Worm (Caenorhabditis elegans): ENCODE results near the gene ttr-36.
A peak's percentile ranks its signal among the peaks of the same experiment; 100 is the strongest.

- TF ChIP-seq sdc-2 (tag; optimal IDR thresholded peaks at IDR 0.05): no peak
- no peak for TF ChIP-seq C38D4.7 (GFP tag; optimal IDR thresholded peaks at IDR 0.05)
- TF ChIP-seq nhr-11 (tag; optimal IDR thresholded peaks at IDR 0.05): no peak
- no peak for TF ChIP-seq ama-1 (optimal IDR thresholded peaks at IDR 0.05)
- TF ChIP-seq pha-4 (tag; optimal IDR thresholded peaks at IDR 0.05): no peak
- TF ChIP-seq sox-2 (GFP tag; IDR thresholded peaks at IDR 0.05): no peak
- peak; percentile 2 for TF ChIP-seq nfya-1 (tag; optimal IDR thresholded peaks at IDR 0.05)
- TF ChIP-seq ceh-30 (tag; optimal IDR thresholded peaks at IDR 0.05): no peak
Observed at ce11 chrX:6505008-6505407, 5.7 kb upstream of the ttr-36 start, which contains the start of gene cdf-1.
